Fruit fly (Drosophila melanogaster): Measurements from ENCODE around the gene fan.

Gene fan

dm6 chr3L:8077207-8077606 is 31.7 kb upstream of the fan start:
- TF ChIP-seq CTCF (optimal IDR thresholded peaks at IDR 0.05) = no peak
- TF ChIP-seq CG8478 (optimal IDR thresholded peaks at IDR 0.05) = no peak

- TF ChIP-seq CG8478 (optimal IDR thresholded peaks at IDR 0.05) = no peak
- no peak for TF ChIP-seq CTCF (optimal IDR thresholded peaks at IDR 0.05)
Measured at dm6 chr3L:8077953-8078352, 31.0 kb upstream of the fan start.

- TF ChIP-seq CG8478 (optimal IDR thresholded peaks at IDR 0.05) (no peak), CTCF (optimal IDR thresholded peaks at IDR 0.05) (no peak)
Measured at dm6 chr3L:8079598-8079997, 29.3 kb upstream of the fan start.

- TF ChIP-seq CG8478 (optimal IDR thresholded peaks at IDR 0.05) = no peak
- TF ChIP-seq CTCF (optimal IDR thresholded peaks at IDR 0.05) = no peak
Measured at dm6 chr3L:8080790-8081189, 28.1 kb upstream of the fan start.

- no peak for TF ChIP-seq CG8478 (optimal IDR thresholded peaks at IDR 0.05)
- no peak for TF ChIP-seq CTCF (optimal IDR thresholded peaks at IDR 0.05)
Measured at dm6 chr3L:8081822-8082221, 27.1 kb upstream of the fan start.

dm6 chr3L:8086218-8086617 is 22.7 kb upstream of the fan start:
- no peak for TF ChIP-seq CG8478 (optimal IDR thresholded peaks at IDR 0.05)

dm6 chr3L:8091650-8092068 is 17.3 kb upstream of the fan start, which contains the start of gene CG7565:
Gene CG7565 (minus strand): TSS chr3L:8091786.
- TF ChIP-seq CG8478 (optimal IDR thresholded peaks at IDR 0.05) (no peak), CTCF (optimal IDR thresholded peaks at IDR 0.05) (no peak)

- TF ChIP-seq CTCF (optimal IDR thresholded peaks at IDR 0.05) (no peak), CG8478 (optimal IDR thresholded peaks at IDR 0.05) (no peak)
Measured at dm6 chr3L:8093553-8093952, 15.4 kb upstream of the fan start.

dm6 chr3L:8094652-8095129 is 14.2 kb upstream of the fan start:
- TF ChIP-seq CTCF (optimal IDR thresholded peaks at IDR 0.05) = no peak
- TF ChIP-seq CG8478 (optimal IDR thresholded peaks at IDR 0.05) = no peak

dm6 chr3L:8096106-8096558 is 12.8 kb upstream of the fan start:
- TF ChIP-seq CTCF (optimal IDR thresholded peaks at IDR 0.05) (no peak), CG8478 (optimal IDR thresholded peaks at IDR 0.05) (no peak)

dm6 chr3L:8097101-8097500 is 11.8 kb upstream of the fan start:
- TF ChIP-seq CG8478 (optimal IDR thresholded peaks at IDR 0.05) (no peak), CTCF (optimal IDR thresholded peaks at IDR 0.05) (no peak)

- no peak for TF ChIP-seq CTCF (optimal IDR thresholded peaks at IDR 0.05)
- TF ChIP-seq CG8478 (optimal IDR thresholded peaks at IDR 0.05) = no peak
Measured at dm6 chr3L:8108201-8108600, 731 bp upstream of the fan start.

- TF ChIP-seq CG8478 (optimal IDR thresholded peaks at IDR 0.05) = no peak
- TF ChIP-seq CTCF (optimal IDR thresholded peaks at IDR 0.05) = no peak
Measured at dm6 chr3L:8110171-8110570, 1.2 kb downstream of the fan start, which contains the start of gene Nulp1. Gene Nulp1 (plus strand): TSS chr3L:8110368.

- TF ChIP-seq CG8478 (optimal IDR thresholded peaks at IDR 0.05) (no peak), CTCF (optimal IDR thresholded peaks at IDR 0.05) (peak in 1 of 2 experiments; percentile 16)
Measured at dm6 chr3L:8115864-8116528, 7.1 kb downstream of the fan start, which contains the start of the genes Arp3 and msk. Gene Arp3 (minus strand): TSS chr3L:8115902. Gene msk (plus strand): TSS chr3L:8116179.

dm6 chr3L:8116809-8117208 is 7.9 kb downstream of the fan start:
- TF ChIP-seq CG8478 (optimal IDR thresholded peaks at IDR 0.05) = no peak
- no peak for TF ChIP-seq CTCF (optimal IDR thresholded peaks at IDR 0.05)

- no peak for TF ChIP-seq CG8478 (optimal IDR thresholded peaks at IDR 0.05)
- TF ChIP-seq CTCF (optimal IDR thresholded peaks at IDR 0.05) = no peak
Measured at dm6 chr3L:8121590-8121989, 12.7 kb downstream of the fan start, which contains the start of gene ldbr. Gene ldbr (plus strand): TSS chr3L:8121827.
